Worm (Caenorhabditis elegans) whole organism, midembryonic: ENCODE results near the gene col-144.

Source experiments
- T22C8.4 ChIP-seq: fragments of 200-800 bp; sonication (Bioruptor generic); IDR thresholded peaks from 2 replicates; pipeline ENCODE4 v1.3.6; 2022; ENCODE audit warnings: missing genetic modification characterization, missing compliant biosample characterization
- cog-1 ChIP-seq: sonication (generic microtip); optimal IDR thresholded peaks from 2 replicates; lab custom pipeline; 2016; ENCODE audit warnings: missing genetic modification characterization, missing compliant biosample characterization
- flt-1 ChIP-seq: fragments of 200-800 bp; sonication (Bioruptor generic); IDR thresholded peaks from 2 replicates; pipeline ENCODE4 v1.3.6; 2022; ENCODE audit warnings: missing genetic modification characterization, missing compliant biosample characterization
- tab-1 ChIP-seq: fragments of 200-800 bp; sonication (Bioruptor generic); IDR thresholded peaks from 2 replicates; pipeline ENCODE4 v1.3.6; 2022; ENCODE audit warnings: missing genetic modification characterization, missing compliant biosample characterization
- ztf-29 ChIP-seq: fragments of 200-800 bp; sonication (Bioruptor generic); IDR thresholded peaks from 2 replicates; pipeline ENCODE4 v1.3.6; 2022; ENCODE audit warnings: missing genetic modification reagents, missing genetic modification characterization, missing compliant biosample characterization

ce11 chrV:9162955-9163468, 2.6 kb upstream of the col-144 start, which contains the start of gene col-145:
- TF ChIP-seq ztf-29 (GFP tag; lab: Robert Waterston, UW) (no peak), flt-1 (no peak), cog-1 (tag; lab: Kevin White, UChicago) (no peak), T22C8.4 (GFP tag; lab: Robert Waterston, UW) (no peak), tab-1 (GFP tag; lab: Robert Waterston, UW) (no peak)
